Worm (Caenorhabditis elegans): Measurements from ENCODE around the gene rgs-9.

rgs-9 gene

DNA sequence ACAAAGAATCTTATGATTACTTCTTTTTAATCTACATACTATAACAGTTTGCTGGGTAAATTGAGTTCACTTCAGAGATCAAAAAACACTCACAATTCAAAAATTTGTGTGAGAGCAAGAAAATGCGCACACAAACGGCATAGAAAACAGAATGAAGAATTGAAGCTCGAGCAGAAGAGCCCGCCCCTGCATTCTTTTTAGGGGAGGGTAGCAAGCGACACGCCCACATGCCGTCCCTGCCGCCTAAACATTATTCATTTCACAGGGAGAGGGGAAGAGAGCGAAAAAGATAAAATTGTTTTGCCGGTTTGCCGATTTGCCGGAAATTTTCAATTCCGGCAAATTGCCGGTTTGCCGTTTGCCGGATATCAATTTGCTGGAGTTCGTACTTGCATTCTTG, 5.7 kb upstream of the rgs-9 start (continued):
- TF ChIP-seq fkh-3 (tag; optimal IDR thresholded peaks at IDR 0.05), result no peak
- TF ChIP-seq rpc-1 (optimal IDR thresholded peaks at IDR 0.05), result no peak
- TF ChIP-seq rpc-1 (tag; optimal IDR thresholded peaks at IDR 0.05), result no peak
- TF ChIP-seq mes-4 (tag; optimal IDR thresholded peaks at IDR 0.05), result no peak
- TF ChIP-seq xnd-1 (tag; optimal IDR thresholded peaks at IDR 0.05), result no peak
- TF ChIP-seq hrde-1 (tag; optimal IDR thresholded peaks at IDR 0.05; ENCODE audit: borderline replicate concordance), result no peak
- TF ChIP-seq hlh-12 (tag; optimal IDR thresholded peaks at IDR 0.05), result no peak
- TF ChIP-seq chd-7 (tag; optimal IDR thresholded peaks at IDR 0.05), result peak; percentile 64
- TF ChIP-seq aptf-2 (GFP tag; conservative IDR thresholded peaks at IDR 0.05), result no peak
- TF ChIP-seq lag-1 (GFP tag; IDR thresholded peaks at IDR 0.05), result 0 out of 2 replicates have a peak, but pooled peaks have one; percentile 59
- no peak for TF ChIP-seq sptf-2 (GFP tag; optimal IDR thresholded peaks at IDR 0.05)
- 0 out of 2 replicates have a peak, but pooled peaks have one; percentile 14 for TF ChIP-seq aptf-3 (GFP tag; IDR thresholded peaks at IDR 0.05)
- peak; percentile 92 for TF ChIP-seq B0336.3 (GFP tag; IDR thresholded peaks at IDR 0.05)
- no peak for TF ChIP-seq ccch-3 (GFP tag; optimal IDR thresholded peaks at IDR 0.05)
- peak; percentile 73 for TF ChIP-seq lir-1 (GFP tag; conservative IDR thresholded peaks at IDR 0.05)
- no peak for TF ChIP-seq nfya-2 (GFP tag; IDR thresholded peaks at IDR 0.05)
- TF ChIP-seq lsy-27 (tag; optimal IDR thresholded peaks at IDR 0.05; ENCODE audit: borderline replicate concordance, insufficient read depth), result no peak
- TF ChIP-seq ZK185.1 (tag; optimal IDR thresholded peaks at IDR 0.05; ENCODE audit: poor library complexity, severe bottlenecking), result no peak
- no peak for TF ChIP-seq nhr-179 (tag; optimal IDR thresholded peaks at IDR 0.05)
- no peak for TF ChIP-seq hsf-1 (GFP tag; IDR thresholded peaks at IDR 0.05)
- TF ChIP-seq F55B11.4 (tag; optimal IDR thresholded peaks at IDR 0.05; ENCODE audit: borderline replicate concordance, insufficient read depth), result no peak
- peak; percentile 90 for TF ChIP-seq Y53G8AR.9 (GFP tag; conservative IDR thresholded peaks at IDR 0.05)
- no peak for TF ChIP-seq F57C9.4 (tag; optimal IDR thresholded peaks at IDR 0.05)
- no peak for TF ChIP-seq bed-2 (GFP tag; IDR thresholded peaks at IDR 0.05)
- TF ChIP-seq madf-10 (tag; optimal IDR thresholded peaks at IDR 0.05), result peak; percentile 58
- TF ChIP-seq attf-3 (GFP tag; conservative IDR thresholded peaks at IDR 0.05), result no peak
- TF ChIP-seq ztf-18 (tag; optimal IDR thresholded peaks at IDR 0.05), result no peak
- peak; percentile 80 for TF ChIP-seq mcd-1 (GFP tag; IDR thresholded peaks at IDR 0.05)
- no peak for TF ChIP-seq nfya-1 (tag; optimal IDR thresholded peaks at IDR 0.05; ENCODE audit: borderline replicate concordance, insufficient read depth)
- TF ChIP-seq Y53F4B.3 (GFP tag; IDR thresholded peaks at IDR 0.05), result no peak

DNA sequence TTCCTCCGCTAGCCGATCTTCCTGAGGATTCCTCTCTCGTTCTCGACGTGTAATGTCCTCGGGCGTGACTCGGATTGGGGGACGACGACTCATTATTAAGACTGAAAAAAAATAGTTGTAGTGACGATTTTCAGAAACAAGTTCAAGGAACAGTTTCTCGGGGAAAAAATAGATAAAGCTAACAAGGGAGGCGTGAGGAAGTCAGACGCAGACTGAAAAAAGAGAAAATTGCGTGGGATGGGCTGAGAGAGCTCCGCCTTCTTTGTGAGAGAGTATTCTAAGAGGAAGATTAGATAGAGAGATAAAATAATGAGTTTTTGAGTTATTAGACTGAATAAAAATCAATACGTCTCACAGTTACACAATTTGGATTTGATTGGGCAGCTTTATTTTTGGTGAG, 1.8 kb upstream of the rgs-9 start, which contains the start of gene ZC53.1:
ZC53.1 (minus strand) TSS at position 101 of the 400 bp plus-strand sequence.
- no peak for TF ChIP-seq mxl-1 (tag; optimal IDR thresholded peaks at IDR 0.05)
- no peak for TF ChIP-seq F57A8.1 (GFP tag; optimal IDR thresholded peaks at IDR 0.05)
- TF ChIP-seq bed-2 (GFP tag; IDR thresholded peaks at IDR 0.05), result no peak
- TF ChIP-seq ceh-27 (GFP tag; optimal IDR thresholded peaks at IDR 0.05), result no peak
- TF ChIP-seq mcd-1 (GFP tag; IDR thresholded peaks at IDR 0.05), result no peak
- no peak for TF ChIP-seq zfh-2 (GFP tag; conservative IDR thresholded peaks at IDR 0.05)
- TF ChIP-seq fkh-3 (tag; optimal IDR thresholded peaks at IDR 0.05), result no peak
- TF ChIP-seq xnd-1 (tag; optimal IDR thresholded peaks at IDR 0.05), result no peak
- TF ChIP-seq ztf-26 (tag; optimal IDR thresholded peaks at IDR 0.05), result no peak
- TF ChIP-seq madf-6 (GFP tag; IDR thresholded peaks at IDR 0.05), result no peak
- no peak for TF ChIP-seq F10E7.11 (tag; optimal IDR thresholded peaks at IDR 0.05)
- TF ChIP-seq rpc-1 (optimal IDR thresholded peaks at IDR 0.05), result no peak
- TF ChIP-seq rpc-1 (tag; optimal IDR thresholded peaks at IDR 0.05), result no peak
- TF ChIP-seq ceh-40 (GFP tag; IDR thresholded peaks at IDR 0.05), result no peak
- TF ChIP-seq F22D6.2 (tag; optimal IDR thresholded peaks at IDR 0.05), result no peak

Data from whole organism, young adult.